Worm (Caenorhabditis elegans) whole organism, L1 larva: ENCODE data around the gene him-3.

Experiments used
- ceh-82 ChIP-seq, 3 experiments: fragments of 150-350 bp in 1 of 3; sonication (generic microtip) in 2 of 3; optimal IDR thresholded peaks; 2 replicates each; lab custom pipeline; 2014 to 2017; ENCODE audit warnings: missing biosample characterization in 3 of 3, missing genetic modification characterization in 3 of 3
- egl-27 ChIP-seq, 2 experiments: fragments of 150-350 bp in 1 of 2; sonication (generic microtip); optimal IDR thresholded peaks; 3 replicates each; lab custom pipeline; 2017 to 2018; ENCODE audit warnings: missing biosample characterization in 2 of 2, missing genetic modification characterization in 2 of 2, missing genetic modification reagents in 2 of 2
- elt-3 ChIP-seq, 6 experiments: fragments of 150-350 bp in 1 of 6; sonication (generic microtip); optimal IDR thresholded peaks; 2 replicates each; lab custom pipeline; 2017 to 2018; ENCODE audit warnings: missing biosample characterization in 6 of 6, missing genetic modification characterization in 6 of 6, inconsistent platforms in 1 of 6
- fkh-10 ChIP-seq: sonication (generic microtip); optimal IDR thresholded peaks from 2 replicates; lab custom pipeline; 2017; ENCODE audit warnings: missing biosample characterization, missing genetic modification reagents, missing genetic modification characterization
- lin-13 ChIP-seq: fragments of 150-350 bp; optimal IDR thresholded peaks from 2 replicates; lab custom pipeline; 2014; ENCODE audit warnings: missing biosample characterization, missing genetic modification reagents, missing genetic modification characterization
- nhr-12 ChIP-seq: sonication (generic microtip); optimal IDR thresholded peaks from 2 replicates; lab custom pipeline; 2017; ENCODE audit warnings: missing biosample characterization, missing genetic modification characterization
- nhr-237 ChIP-seq: fragments of 150-350 bp; optimal IDR thresholded peaks from 2 replicates; lab custom pipeline; 2014; ENCODE audit warnings: missing biosample characterization, missing genetic modification characterization
- nhr-85 ChIP-seq: sonication (generic microtip); peaks from one replicate; lab custom pipeline; 2016; ENCODE audit warnings: missing genetic modification characterization, inconsistent platforms, missing compliant biosample characterization
- tlp-1 ChIP-seq: fragments of 150-350 bp; optimal IDR thresholded peaks from 2 replicates; lab custom pipeline; 2014; ENCODE audit warnings: missing biosample characterization, missing genetic modification characterization
- zag-1 ChIP-seq: fragments of 150-350 bp; optimal IDR thresholded peaks from 2 replicates; lab custom pipeline; 2014; ENCODE audit warnings: missing biosample characterization, missing genetic modification characterization

ce11 chrIV:7020630-7021029 is 43.3 kb downstream of the him-3 start:
- TF ChIP-seq nhr-85 (peak; percentile 86), fkh-10 (GFP tag; lab: Kevin White, UChicago) (no peak), tlp-1 (tag; lab: Kevin White, UChicago) (no peak), zag-1 (tag; lab: Kevin White, UChicago) (no peak), lin-13 (GFP tag; lab: Kevin White, UChicago) (no peak), nhr-237 (tag; lab: Kevin White, UChicago) (no peak), nhr-12 (tag; lab: Kevin White, UChicago) (no peak), elt-3 (tag; optimal IDR thresholded peaks at IDR 0.05; lab: Kevin White, UChicago) (peak in 2 of 6 experiments; percentile 37 to 83), ceh-82 (tag; optimal IDR thresholded peaks at IDR 0.05; lab: Kevin White, UChicago) (no peak), egl-27 (tag; optimal IDR thresholded peaks at IDR 0.05; lab: Kevin White, UChicago) (no peak)
